Fruit fly (Drosophila melanogaster) whole organism, embryonic: ENCODE data around the gene CG14971.
A peak's percentile ranks its signal among the peaks of the same experiment; 100 is the strongest.

Experiments used
- Atf6 ChIP-seq: fragments of 200-800 bp; sonication (Bioruptor generic); IDR thresholded peaks from 2 replicates; pipeline ENCODE4 v1.3.6; 2022; ENCODE audit warnings: missing biosample characterization, missing genetic modification characterization
- CG4424 ChIP-seq: fragments of 200-800 bp; sonication (Bioruptor generic); optimal IDR thresholded peaks from 3 replicates; lab custom pipeline; 2016; ENCODE audit warnings: missing biosample characterization, missing genetic modification characterization
- CG5953 ChIP-seq: fragments of 200-800 bp; sonication (Bioruptor generic); IDR thresholded peaks from 2 replicates; pipeline ENCODE4 v1.3.6; 2022; ENCODE audit warnings: missing biosample characterization, missing genetic modification characterization
- CG6654 ChIP-seq: fragments of 200-800 bp; sonication (Bioruptor generic); optimal IDR thresholded peaks from 2 replicates; lab custom pipeline; 2017; ENCODE audit warnings: missing biosample characterization, mild to moderate bottlenecking, missing genetic modification characterization
- CG7372 ChIP-seq: fragments of 200-800 bp; sonication (Bioruptor generic); IDR thresholded peaks from 2 replicates; pipeline ENCODE4 v1.3.6; 2022; ENCODE audit warnings: missing biosample characterization, missing genetic modification characterization
- D19A ChIP-seq: fragments of 200-800 bp; optimal IDR thresholded peaks from 3 replicates; lab custom pipeline; 2019; ENCODE audit warnings: missing biosample characterization, mild to moderate bottlenecking, missing genetic modification characterization, moderate library complexity
- Dip2 ChIP-seq: fragments of 200-800 bp; sonication (Bioruptor generic); IDR thresholded peaks from 2 replicates; pipeline ENCODE4 v1.3.6; 2022; ENCODE audit warnings: missing biosample characterization, missing genetic modification characterization
- Ets65A ChIP-seq: fragments of 200-800 bp; sonication (Bioruptor generic); peaks from one replicate; lab custom pipeline; 2016; ENCODE audit warnings: missing biosample characterization, missing genetic modification characterization
- Lhr ChIP-seq: fragments of 200-800 bp; sonication (Bioruptor generic); optimal IDR thresholded peaks from 3 replicates; lab custom pipeline; 2017; ENCODE audit warnings: mild to moderate bottlenecking, missing biosample characterization, missing genetic modification reagents, missing genetic modification characterization
- ara ChIP-seq: fragments of 200-800 bp; sonication (Bioruptor generic); IDR thresholded peaks from 2 replicates; pipeline ENCODE4 v1.3.6; 2022; ENCODE audit warnings: missing biosample characterization, missing genetic modification characterization
- chif ChIP-seq, 2 experiments: fragments of 200-800 bp; sonication (Bioruptor generic); optimal IDR thresholded peaks; 3 replicates each; lab custom pipeline; 2016; ENCODE audit warnings: missing biosample characterization in 2 of 2, missing genetic modification characterization in 2 of 2
- mirr ChIP-seq: fragments of 200-800 bp; sonication (Bioruptor generic); optimal IDR thresholded peaks from 3 replicates; lab custom pipeline; 2018; ENCODE audit warnings: missing biosample characterization, mild to moderate bottlenecking, missing genetic modification characterization
- run ChIP-seq: fragments of 200-800 bp; sonication (Bioruptor generic); optimal IDR thresholded peaks from 3 replicates; lab custom pipeline; 2018; ENCODE audit warnings: missing biosample characterization, mild to moderate bottlenecking, missing genetic modification characterization

dm6 chr3L:3438473-3438872 lies 32.6 kb downstream of the CG14971 start:
- TF ChIP-seq Dip2 (GFP tag; lab: Robert Waterston, UW) (no peak), Lhr (GFP tag; lab: Kevin White, UChicago) (peak; percentile 5), Ets65A (GFP tag; lab: Kevin White, UChicago) (no peak), mirr (GFP tag; lab: Kevin White, UChicago) (no peak), CG6654 (GFP tag; lab: Kevin White, UChicago) (peak; percentile 6), D19A (tag; lab: Kevin White, UChicago) (peak; percentile 72), chif (GFP tag; optimal IDR thresholded peaks at IDR 0.05; lab: Kevin White, UChicago) (peak; percentile 60 to 70), CG4424 (GFP tag; lab: Kevin White, UChicago) (peak; percentile 74), CG7372 (GFP tag; lab: Robert Waterston, UW) (no peak), ara (GFP tag; lab: Robert Waterston, UW) (peak; percentile 60), CG5953 (GFP tag; lab: Robert Waterston, UW) (peak; percentile 35; the same call in 1 of the 2 replicates), Atf6 (GFP tag; lab: Robert Waterston, UW) (peak; percentile 27; the same call in 1 of the 2 replicates), run (tag; lab: Kevin White, UChicago) (peak; percentile 44)
